Worm (Caenorhabditis elegans): Measurements from ENCODE around the gene K08F9.3.

Gene K08F9.3

ce11 chrV:15140247-15140646, at the start of gene K08F9.3:
Gene K08F9.3, plus strand, starts transcription at chrV:15140547.
- no peak for TF ChIP-seq ceh-83 (GFP tag; optimal IDR thresholded peaks at IDR 0.05)
- no peak for TF ChIP-seq ztf-11 (tag; optimal IDR thresholded peaks at IDR 0.05)
- no peak for TF ChIP-seq blmp-1 (tag; optimal IDR thresholded peaks at IDR 0.05)
- TF ChIP-seq ceh-39 (tag; optimal IDR thresholded peaks at IDR 0.05): no peak
- no peak for TF ChIP-seq tbx-8 (GFP tag; optimal IDR thresholded peaks at IDR 0.05)
- no peak for TF ChIP-seq mls-2 (tag; optimal IDR thresholded peaks at IDR 0.05)
- no peak for TF ChIP-seq ham-2 (GFP tag; optimal IDR thresholded peaks at IDR 0.05)
- no peak for TF ChIP-seq nhr-2 (tag; optimal IDR thresholded peaks at IDR 0.05)
- no peak for TF ChIP-seq snpc-4 (tag; optimal IDR thresholded peaks at IDR 0.05)
- no peak for TF ChIP-seq nhr-12 (tag; optimal IDR thresholded peaks at IDR 0.05)
- no peak for TF ChIP-seq mab-5 (tag; optimal IDR thresholded peaks at IDR 0.05)
- no peak for TF ChIP-seq mep-1 (tag; optimal IDR thresholded peaks at IDR 0.05)
- no peak for TF ChIP-seq bed-3 (GFP tag; optimal IDR thresholded peaks at IDR 0.05)
- no peak for TF ChIP-seq sem-2 (GFP tag; optimal IDR thresholded peaks at IDR 0.05)
- TF ChIP-seq hlh-1 (tag; optimal IDR thresholded peaks at IDR 0.05): no peak
- TF ChIP-seq M03D4.4 (tag; optimal IDR thresholded peaks at IDR 0.05): no peak
- no peak for TF ChIP-seq cnd-1 (tag; optimal IDR thresholded peaks at IDR 0.05)

- TF ChIP-seq mab-5 (tag; optimal IDR thresholded peaks at IDR 0.05) (no peak), ces-1 (GFP tag; optimal IDR thresholded peaks at IDR 0.05) (no peak), lin-13 (tag; optimal IDR thresholded peaks at IDR 0.05) (no peak), cnd-1 (tag; optimal IDR thresholded peaks at IDR 0.05) (no peak), snpc-4 (tag; optimal IDR thresholded peaks at IDR 0.05) (no peak), sptf-1 (tag; optimal IDR thresholded peaks at IDR 0.05) (no peak), M03D4.4 (tag; optimal IDR thresholded peaks at IDR 0.05) (no peak), sem-2 (GFP tag; optimal IDR thresholded peaks at IDR 0.05) (no peak), ham-2 (GFP tag; optimal IDR thresholded peaks at IDR 0.05) (no peak), pha-4 (tag; optimal IDR thresholded peaks at IDR 0.05) (no peak), drap-1 (GFP tag; optimal IDR thresholded peaks at IDR 0.05) (no peak), blmp-1 (tag; optimal IDR thresholded peaks at IDR 0.05) (no peak), elt-1 (tag; optimal IDR thresholded peaks at IDR 0.05; ENCODE audit: borderline replicate concordance, insufficient read depth) (no peak), ztf-11 (tag; optimal IDR thresholded peaks at IDR 0.05) (no peak), nhr-28 (tag; optimal IDR thresholded peaks at IDR 0.05) (no peak), mep-1 (tag; optimal IDR thresholded peaks at IDR 0.05) (no peak), unc-39 (tag; optimal IDR thresholded peaks at IDR 0.05) (no peak), elt-3 (tag; optimal IDR thresholded peaks at IDR 0.05) (no peak)
These were observed 47.7 kb upstream of the K08F9.3 start, which contains the start of gene txt-12 for ce11 chrV:15092666-15093065. Gene txt-12, plus strand, starts transcription at chrV:15092966.

DNA sequence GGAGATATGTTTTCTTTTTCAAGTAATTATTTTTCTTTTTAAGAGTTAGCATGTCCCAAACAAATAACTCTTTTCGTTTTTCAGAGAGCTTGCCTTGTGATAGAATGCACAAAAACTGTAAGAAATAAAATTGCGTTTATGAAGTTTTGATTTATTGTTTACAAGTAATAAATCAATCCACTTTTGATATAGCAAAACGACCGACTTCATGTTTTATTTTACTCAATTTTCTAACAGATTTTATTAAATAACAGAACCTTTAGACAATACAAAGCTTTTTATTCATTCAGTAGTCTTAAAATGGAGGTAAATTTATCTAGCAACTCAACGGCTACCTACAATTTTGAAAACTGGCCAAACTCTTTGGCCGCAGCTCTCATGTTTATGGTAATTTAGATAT, 45.6 kb upstream of the K08F9.3 start, which contains the start of gene srx-78:
srx-78 (plus strand) TSS at position 301 of the 400 bp plus-strand sequence.
- TF ChIP-seq sem-2 (GFP tag; optimal IDR thresholded peaks at IDR 0.05) (no peak), ces-1 (GFP tag; optimal IDR thresholded peaks at IDR 0.05) (no peak), elt-3 (tag; optimal IDR thresholded peaks at IDR 0.05) (no peak), unc-62 (GFP tag; optimal IDR thresholded peaks at IDR 0.05) (no peak), mls-2 (tag; optimal IDR thresholded peaks at IDR 0.05) (no peak), ham-2 (GFP tag; optimal IDR thresholded peaks at IDR 0.05) (no peak), ztf-11 (tag; optimal IDR thresholded peaks at IDR 0.05) (no peak), sptf-1 (tag; optimal IDR thresholded peaks at IDR 0.05) (no peak), cnd-1 (tag; optimal IDR thresholded peaks at IDR 0.05) (no peak), ceh-83 (GFP tag; optimal IDR thresholded peaks at IDR 0.05) (no peak), tbx-8 (GFP tag; optimal IDR thresholded peaks at IDR 0.05) (no peak), unc-39 (tag; optimal IDR thresholded peaks at IDR 0.05) (no peak), flh-1 (GFP tag; optimal IDR thresholded peaks at IDR 0.05) (no peak), elt-1 (tag; optimal IDR thresholded peaks at IDR 0.05; ENCODE audit: borderline replicate concordance, insufficient read depth) (no peak), lin-32 (GFP tag; optimal IDR thresholded peaks at IDR 0.05) (no peak), bed-3 (GFP tag; optimal IDR thresholded peaks at IDR 0.05) (no peak), nhr-76 (tag; optimal IDR thresholded peaks at IDR 0.05) (no peak), ceh-43 (GFP tag; optimal IDR thresholded peaks at IDR 0.05) (no peak)

DNA sequence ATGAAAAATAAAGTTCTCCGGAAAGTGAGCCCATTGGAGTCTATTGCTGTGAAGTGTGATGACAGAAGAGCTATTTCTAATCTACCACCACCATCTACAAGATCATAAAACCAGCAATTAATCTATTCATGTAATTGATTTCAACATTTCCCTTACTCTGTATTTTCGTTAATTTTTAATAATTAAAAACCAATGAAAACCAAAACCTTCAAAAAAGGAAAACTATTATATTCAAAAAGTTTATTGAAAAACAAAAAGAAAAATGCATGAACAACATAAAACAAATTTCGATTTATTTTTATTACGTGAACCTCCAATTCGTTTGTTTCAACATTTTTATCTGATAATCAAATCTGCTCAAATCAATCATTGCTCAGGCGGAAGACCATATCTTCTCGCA, 40.9 kb upstream of the K08F9.3 start, which contains the start of gene C01G10.1:
C01G10.1 (plus strand) TSS at position 301 of the 400 bp plus-strand sequence.
- TF ChIP-seq nhr-12 (tag; optimal IDR thresholded peaks at IDR 0.05) (no peak), elt-1 (tag; optimal IDR thresholded peaks at IDR 0.05; ENCODE audit: borderline replicate concordance, insufficient read depth) (peak; percentile 7)
